Worm (Caenorhabditis elegans) whole organism, L4 larva: ENCODE measurements around the gene clic-1.

Experiments
- D1046.2 ChIP-seq: fragments of 200-800 bp; sonication (Bioruptor generic); IDR thresholded peaks from 2 replicates; pipeline ENCODE4 v1.3.6; 2022; ENCODE audit warnings: missing genetic modification characterization, missing compliant biosample characterization
- F10B5.3 ChIP-seq: sonication (generic microtip); optimal IDR thresholded peaks from 2 replicates; lab custom pipeline; 2016; ENCODE audit warnings: mild to moderate bottlenecking, missing genetic modification characterization, missing compliant biosample characterization
- F37D6.2 ChIP-seq: sonication (generic microtip); optimal IDR thresholded peaks from 2 replicates; lab custom pipeline; 2016; ENCODE audit warnings: mild to moderate bottlenecking, missing genetic modification characterization, missing compliant biosample characterization
- R02D3.7 ChIP-seq: fragments of 150-350 bp; sonication (generic microtip); optimal IDR thresholded peaks from 3 replicates; lab custom pipeline; 2014; ENCODE audit warnings: missing biosample characterization, missing genetic modification characterization
- Y105C5A.15 ChIP-seq: fragments of 200-800 bp; sonication (Bioruptor generic); IDR thresholded peaks from 2 replicates; pipeline ENCODE4 v1.3.6; 2022; ENCODE audit warnings: missing genetic modification characterization, missing compliant biosample characterization
- aha-1 ChIP-seq: fragments of 150-350 bp; peaks from one replicate; lab custom pipeline; 2014; ENCODE audit warnings: missing biosample characterization, missing genetic modification characterization
- arid-1 ChIP-seq: fragments of 200-800 bp; sonication (Bioruptor generic); conservative IDR thresholded peaks from 2 replicates; pipeline ENCODE4 v1.3.6; 2022; ENCODE audit warnings: missing genetic modification reagents, missing genetic modification characterization, missing compliant biosample characterization
- ceh-20 ChIP-seq: fragments of 200-800 bp; sonication (Bioruptor generic); IDR thresholded peaks from 2 replicates; pipeline ENCODE4 v1.3.6; 2022; ENCODE audit warnings: missing genetic modification reagents, missing genetic modification characterization, missing compliant biosample characterization
- ceh-62 ChIP-seq: sonication (generic microtip); optimal IDR thresholded peaks from 2 replicates; lab custom pipeline; 2017; ENCODE audit warnings: missing biosample characterization, missing genetic modification characterization
- ces-1 ChIP-seq: fragments of 150-350 bp; sonication (generic microtip); optimal IDR thresholded peaks from 4 replicates; lab custom pipeline; 2014; ENCODE audit warnings: missing biosample characterization, missing genetic modification reagents, missing genetic modification characterization
- ctbp-1 ChIP-seq: fragments of 200-800 bp; sonication (Bioruptor generic); IDR thresholded peaks from 2 replicates; pipeline ENCODE4 v1.3.6; 2022; ENCODE audit warnings: missing genetic modification reagents, missing genetic modification characterization, missing compliant biosample characterization
- daf-16 ChIP-seq, 3 experiments: sonication (generic microtip); optimal IDR thresholded peaks; 2 replicates each; lab custom pipeline; 2016 to 2017; ENCODE audit warnings: missing genetic modification characterization in 3 of 3, missing genetic modification reagents in 3 of 3, mild to moderate bottlenecking in 2 of 3, missing compliant biosample characterization in 2 of 3, missing biosample characterization in 1 of 3, moderate library complexity in 1 of 3
- dmd-6 ChIP-seq: fragments of 200-800 bp; sonication (Bioruptor generic); IDR thresholded peaks from 2 replicates; pipeline ENCODE4 v1.3.6; 2022; ENCODE audit warnings: missing genetic modification reagents, missing genetic modification characterization, missing compliant biosample characterization
- dpl-1 ChIP-seq: fragments of 150-350 bp; optimal IDR thresholded peaks from 2 replicates; lab custom pipeline; 2014; ENCODE audit warnings: missing biosample characterization, missing genetic modification reagents, missing genetic modification characterization
- dve-1 ChIP-seq: sonication (generic microtip); optimal IDR thresholded peaks from 2 replicates; lab custom pipeline; 2017; ENCODE audit warnings: antibody characterized with exemption, mild to moderate bottlenecking, missing genetic modification characterization, missing compliant biosample characterization; ENCODE audit not compliant: insufficient read depth
- egl-43 ChIP-seq: fragments of 200-800 bp; sonication (Bioruptor generic); IDR thresholded peaks from 2 replicates; pipeline ENCODE4 v1.3.6; 2022; ENCODE audit warnings: missing genetic modification reagents, missing genetic modification characterization, missing compliant biosample characterization
- fkh-10 ChIP-seq: fragments of 150-350 bp; optimal IDR thresholded peaks from 2 replicates; lab custom pipeline; 2014; ENCODE audit warnings: missing biosample characterization, missing genetic modification reagents, missing genetic modification characterization
- fos-1 ChIP-seq: fragments of 150-350 bp; optimal IDR thresholded peaks from 2 replicates; lab custom pipeline; 2014; ENCODE audit warnings: missing biosample characterization, missing genetic modification characterization
- hlh-11 ChIP-seq: fragments of 200-800 bp; sonication (Bioruptor generic); optimal IDR thresholded peaks from 2 replicates; lab custom pipeline; 2018; ENCODE audit warnings: mild to moderate bottlenecking, missing genetic modification characterization, missing compliant biosample characterization
- hlh-30 ChIP-seq: sonication (generic microtip); optimal IDR thresholded peaks from 2 replicates; lab custom pipeline; 2017; ENCODE audit warnings: antibody characterized with exemption, mild to moderate bottlenecking, missing genetic modification characterization, missing compliant biosample characterization; ENCODE audit not compliant: insufficient read depth
- hmg-1.1 ChIP-seq: fragments of 200-800 bp; sonication (Bioruptor generic); IDR thresholded peaks from 2 replicates; pipeline ENCODE4 v1.3.6; 2022; ENCODE audit warnings: missing genetic modification reagents, missing genetic modification characterization, missing compliant biosample characterization
- lin-1 ChIP-seq: fragments of 200-800 bp; sonication (Bioruptor generic); IDR thresholded peaks from 2 replicates; pipeline ENCODE4 v1.3.6; 2022; ENCODE audit warnings: missing genetic modification reagents, missing genetic modification characterization, missing compliant biosample characterization
- lin-15B ChIP-seq: fragments of 150-350 bp; sonication (generic microtip); optimal IDR thresholded peaks from 3 replicates; lab custom pipeline; 2014; ENCODE audit warnings: missing biosample characterization, missing genetic modification characterization
- lin-39 ChIP-seq: fragments of 150-350 bp; optimal IDR thresholded peaks from 2 replicates; lab custom pipeline; 2014; ENCODE audit warnings: missing biosample characterization, missing genetic modification reagents, missing genetic modification characterization
- lsy-2 ChIP-seq, 2 experiments: fragments of 150-350 bp in 1 of 2; sonication (generic microtip) in 1 of 2; optimal IDR thresholded peaks; 2 replicates each; lab custom pipeline; 2014 to 2017; ENCODE audit warnings: missing biosample characterization in 2 of 2, missing genetic modification characterization in 2 of 2
- mdl-1 ChIP-seq, 2 experiments: fragments of 150-350 bp in 1 of 2; sonication (generic microtip) in 1 of 2; optimal IDR thresholded peaks; 2 replicates each; lab custom pipeline; 2014 to 2017; ENCODE audit warnings: missing biosample characterization in 2 of 2, missing genetic modification characterization in 2 of 2
- mep-1 ChIP-seq: fragments of 150-350 bp; sonication (generic microtip); optimal IDR thresholded peaks from 3 replicates; lab custom pipeline; 2014; ENCODE audit warnings: missing biosample characterization, missing genetic modification characterization
- mxl-2 ChIP-seq: fragments of 200-800 bp; sonication (Bioruptor generic); conservative IDR thresholded peaks from 2 replicates; pipeline ENCODE4 v1.3.6; 2022; ENCODE audit warnings: missing genetic modification reagents, missing genetic modification characterization, missing compliant biosample characterization
- mxl-3 ChIP-seq: fragments of 200-800 bp; sonication (Bioruptor generic); optimal IDR thresholded peaks from 2 replicates; lab custom pipeline; 2018; ENCODE audit warnings: mild to moderate bottlenecking, missing genetic modification characterization, missing compliant biosample characterization
- nhr-11 ChIP-seq: fragments of 150-350 bp; optimal IDR thresholded peaks from 2 replicates; lab custom pipeline; 2014; ENCODE audit warnings: missing biosample characterization, missing genetic modification characterization
- nhr-111 ChIP-seq: fragments of 200-800 bp; sonication (Bioruptor generic); optimal IDR thresholded peaks from 2 replicates; lab custom pipeline; 2018; ENCODE audit warnings: mild to moderate bottlenecking, missing genetic modification characterization, missing compliant biosample characterization
- nhr-28 ChIP-seq: fragments of 150-350 bp; optimal IDR thresholded peaks from 2 replicates; lab custom pipeline; 2014; ENCODE audit warnings: missing biosample characterization, missing genetic modification characterization
- nhr-48 ChIP-seq: sonication (generic microtip); optimal IDR thresholded peaks from 2 replicates; lab custom pipeline; 2016; ENCODE audit warnings: mild to moderate bottlenecking, missing genetic modification characterization, missing compliant biosample characterization
- pqm-1 ChIP-seq: sonication (generic microtip); optimal IDR thresholded peaks from 2 replicates; lab custom pipeline; 2017; ENCODE audit warnings: missing biosample characterization, missing genetic modification characterization
- rbr-2 ChIP-seq: sonication (generic microtip); optimal IDR thresholded peaks from 2 replicates; lab custom pipeline; 2016; ENCODE audit warnings: missing genotype, missing genetic modification characterization, missing compliant biosample characterization
- tra-1 ChIP-seq: fragments of 200-800 bp; sonication (Bioruptor generic); IDR thresholded peaks from 2 replicates; pipeline ENCODE4 v1.3.6; 2022; ENCODE audit warnings: missing genetic modification reagents, missing genetic modification characterization, missing compliant biosample characterization
- unc-62 ChIP-seq, 3 experiments: fragments of 150-350 bp in 1 of 3; sonication (generic microtip); optimal IDR thresholded peaks in 2 of 3; peaks in 1 of 3; 1 replicate in 1 of 3; 2 replicates in 2 of 3; lab custom pipeline; 2014 to 2017; ENCODE audit warnings: missing biosample characterization in 3 of 3, missing genetic modification characterization in 3 of 3, missing genetic modification reagents in 3 of 3, missing genotype in 1 of 3
- zag-1 ChIP-seq: fragments of 150-350 bp; optimal IDR thresholded peaks from 2 replicates; lab custom pipeline; 2014; ENCODE audit warnings: missing biosample characterization, missing genetic modification characterization
- zip-11 ChIP-seq: fragments of 200-800 bp; sonication (Bioruptor generic); IDR thresholded peaks from 2 replicates; pipeline ENCODE4 v1.3.6; 2022; ENCODE audit warnings: missing genetic modification characterization, missing compliant biosample characterization

clic-1 gene

ce11 chrV:7759270-7759669 lies 24.6 kb upstream of the clic-1 start:
- no peak for TF ChIP-seq lin-1 (GFP tag; lab: Robert Waterston, UW)
- peak in 1 of 2 experiments; percentile 92 for TF ChIP-seq daf-16 (GFP tag; optimal IDR thresholded peaks at IDR 0.05; lab: Kevin White, UChicago)
- peak; percentile 87 for TF ChIP-seq daf-16 (tag; optimal IDR thresholded peaks at IDR 0.05; lab: Kevin White, UChicago)
- TF ChIP-seq hmg-1.1 (GFP tag; lab: Robert Waterston, UW) = 0 out of 2 replicates have a peak, but pooled peaks have one; percentile 37
- TF ChIP-seq nhr-28 (tag; lab: Kevin White, UChicago) = peak; percentile 76
- TF ChIP-seq ceh-62 (tag; lab: Kevin White, UChicago) = no peak
- TF ChIP-seq aha-1 = peak; percentile 92
- TF ChIP-seq dmd-6 = peak; percentile 57
- TF ChIP-seq hlh-11 = peak; percentile 61
- TF ChIP-seq rbr-2 = peak; percentile 52
- peak; percentile 78 for TF ChIP-seq nhr-11 (tag; lab: Kevin White, UChicago)
- peak; percentile 57; the same call in 1 of the 2 replicates for TF ChIP-seq ceh-20 (GFP tag; lab: Robert Waterston, UW)
- TF ChIP-seq mdl-1 (tag; optimal IDR thresholded peaks at IDR 0.05; lab: Kevin White, UChicago) = peak in 1 of 2 experiments; percentile 86
- peak in 1 of 2 experiments; percentile 99 for TF ChIP-seq unc-62 (GFP tag; optimal IDR thresholded peaks at IDR 0.05 in 1 of 2; lab: Kevin White, UChicago)
- no peak for TF ChIP-seq unc-62 (tag; optimal IDR thresholded peaks at IDR 0.05; lab: Kevin White, UChicago)
- no peak for TF ChIP-seq egl-43 (GFP tag; lab: Robert Waterston, UW)
- TF ChIP-seq arid-1 = no peak
- TF ChIP-seq zag-1 (tag; lab: Kevin White, UChicago) = no peak
- TF ChIP-seq lsy-2 (tag; optimal IDR thresholded peaks at IDR 0.05; lab: Kevin White, UChicago) = peak in 1 of 2 experiments; percentile 52
- TF ChIP-seq mep-1 (tag; lab: Kevin White, UChicago) = peak; percentile 63
- TF ChIP-seq hlh-30 (tag; lab: Kevin White, UChicago) = peak; percentile 82
- TF ChIP-seq fkh-10 (GFP tag; lab: Kevin White, UChicago) = peak; percentile 2
- peak; percentile 17 for TF ChIP-seq dpl-1 (GFP tag; lab: Kevin White, UChicago)
- no peak for TF ChIP-seq F10B5.3
- TF ChIP-seq dve-1 = peak; percentile 41

ce11 chrV:7755991-7756390 lies 21.3 kb upstream of the clic-1 start:
- no peak for TF ChIP-seq dpl-1 (GFP tag; lab: Kevin White, UChicago)
- TF ChIP-seq mxl-2 (GFP tag; lab: Robert Waterston, UW) = no peak
- TF ChIP-seq dve-1 = no peak
- TF ChIP-seq fos-1 = no peak
- no peak for TF ChIP-seq lin-39
- TF ChIP-seq daf-16 (GFP tag; optimal IDR thresholded peaks at IDR 0.05; lab: Kevin White, UChicago) = no peak
- peak; percentile 56 for TF ChIP-seq daf-16 (tag; optimal IDR thresholded peaks at IDR 0.05; lab: Kevin White, UChicago)
- TF ChIP-seq pqm-1 (tag; lab: Kevin White, UChicago) = peak; percentile 38
- TF ChIP-seq zip-11 = no peak

ce11 chrV:7754557-7754956 lies 19.8 kb upstream of the clic-1 start, which contains the start of gene T05B11.4:
T05B11.4 (minus strand) TSS chrV:7754657.
- no peak for TF ChIP-seq R02D3.7 (tag; lab: Kevin White, UChicago)
- no peak for TF ChIP-seq egl-43 (GFP tag; lab: Robert Waterston, UW)
- no peak for TF ChIP-seq Y105C5A.15 (GFP tag; lab: Robert Waterston, UW)
- no peak for TF ChIP-seq daf-16 (GFP tag; optimal IDR thresholded peaks at IDR 0.05; lab: Kevin White, UChicago)
- no peak for TF ChIP-seq daf-16 (tag; optimal IDR thresholded peaks at IDR 0.05; lab: Kevin White, UChicago)
- no peak for TF ChIP-seq mxl-3 (GFP tag; lab: Kevin White, UChicago)
- TF ChIP-seq F37D6.2 (tag; lab: Kevin White, UChicago) = no peak
- no peak for TF ChIP-seq ces-1
- no peak for TF ChIP-seq nhr-111 (GFP tag; lab: Kevin White, UChicago)
- no peak for TF ChIP-seq lin-15B (tag; lab: Kevin White, UChicago)
- TF ChIP-seq D1046.2 (GFP tag; lab: Robert Waterston, UW) = no peak
- TF ChIP-seq nhr-48 (tag; lab: Kevin White, UChicago) = no peak
- TF ChIP-seq tra-1 (GFP tag; lab: Robert Waterston, UW) = no peak
- TF ChIP-seq ctbp-1 (GFP tag; lab: Robert Waterston, UW) = no peak
